Fruit fly (Drosophila melanogaster) Kc167 (cell line): ENCODE results near the gene dan.

ENCODE experiments used
- Myc ChIP-seq: fragments of >200 bp; optimal IDR thresholded peaks from 2 replicates; lab custom pipeline; 2017; ENCODE audit warnings: missing external identifiers
- Sin3A ChIP-seq: fragments of >200 bp; optimal IDR thresholded peaks from 2 replicates; lab custom pipeline; 2018; ENCODE audit warnings: missing external identifiers
- h ChIP-seq: fragments of >200 bp; optimal IDR thresholded peaks from 3 replicates; lab custom pipeline; 2018; ENCODE audit warnings: missing external identifiers
- insv ChIP-seq: fragments of >200 bp; optimal IDR thresholded peaks from 3 replicates; lab custom pipeline; 2018; ENCODE audit warnings: missing external identifiers
- psq ChIP-seq: fragments of >200 bp; optimal IDR thresholded peaks from 2 replicates; lab custom pipeline; 2017; ENCODE audit warnings: missing external identifiers
- ttk ChIP-seq: sonication (Bioruptor generic); optimal IDR thresholded peaks from 2 replicates; lab custom pipeline; 2017; ENCODE audit warnings: missing external identifiers

dan gene

DNA sequence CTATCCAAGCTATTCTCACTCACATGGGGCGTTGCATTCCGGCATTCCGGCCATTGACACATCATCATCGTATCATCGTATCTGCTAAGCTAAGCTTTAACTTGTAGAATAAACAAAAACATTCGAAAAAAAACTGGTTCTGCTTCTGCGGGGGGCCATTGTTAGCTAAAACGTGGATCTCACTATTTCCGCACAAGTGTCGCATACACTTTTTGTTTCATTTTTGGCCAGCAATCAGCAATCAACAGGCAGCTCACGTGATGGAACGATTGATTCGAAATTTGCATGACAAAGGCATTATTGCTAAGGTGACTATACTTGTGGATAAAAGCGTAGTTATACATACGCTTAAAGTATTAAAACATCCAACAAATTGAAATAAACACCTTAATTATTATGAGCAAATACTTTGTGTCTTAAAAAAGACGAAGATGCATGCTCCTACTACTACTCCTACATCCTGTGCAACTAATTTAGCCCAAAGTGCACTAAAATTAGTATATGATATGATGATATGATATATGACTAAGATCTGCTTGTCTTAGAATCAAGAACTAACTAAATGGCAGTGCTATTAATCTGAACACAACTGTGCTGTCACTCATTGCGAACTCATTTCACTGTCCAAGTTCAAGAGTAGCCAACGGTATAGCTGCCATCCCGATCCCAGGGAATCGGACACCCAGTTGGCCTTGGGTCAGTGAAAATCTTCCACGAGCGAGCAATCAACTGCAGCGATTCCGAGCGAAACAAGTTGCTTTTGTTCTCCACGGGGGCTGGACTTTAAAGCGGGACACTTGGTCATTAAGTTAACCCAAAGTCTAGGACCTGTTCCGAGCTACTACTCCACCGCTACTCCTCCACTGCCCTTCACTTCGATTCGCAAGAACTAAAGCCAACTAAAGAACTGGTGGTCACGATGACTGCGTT is 54.9 kb downstream of the dan start:
- TF ChIP-seq h (lab: Kevin White, UChicago) (no peak), Sin3A (lab: Kevin White, UChicago) (no peak), psq (lab: Kevin White, UChicago) (no peak), insv (lab: Kevin White, UChicago) (no peak), ttk (lab: Kevin White, UChicago) (no peak), Myc (lab: Kevin White, UChicago) (no peak)

- TF ChIP-seq Myc (lab: Kevin White, UChicago) (no peak), h (lab: Kevin White, UChicago) (no peak), insv (lab: Kevin White, UChicago) (no peak), Sin3A (lab: Kevin White, UChicago) (no peak), psq (lab: Kevin White, UChicago) (no peak), ttk (lab: Kevin White, UChicago) (no peak)
These were observed 55.7 kb downstream of the dan start, which contains the start of gene to for dm6 chr3R:25239880-25240279. Gene to, plus strand, starts transcription at chr3R:25240180.

DNA sequence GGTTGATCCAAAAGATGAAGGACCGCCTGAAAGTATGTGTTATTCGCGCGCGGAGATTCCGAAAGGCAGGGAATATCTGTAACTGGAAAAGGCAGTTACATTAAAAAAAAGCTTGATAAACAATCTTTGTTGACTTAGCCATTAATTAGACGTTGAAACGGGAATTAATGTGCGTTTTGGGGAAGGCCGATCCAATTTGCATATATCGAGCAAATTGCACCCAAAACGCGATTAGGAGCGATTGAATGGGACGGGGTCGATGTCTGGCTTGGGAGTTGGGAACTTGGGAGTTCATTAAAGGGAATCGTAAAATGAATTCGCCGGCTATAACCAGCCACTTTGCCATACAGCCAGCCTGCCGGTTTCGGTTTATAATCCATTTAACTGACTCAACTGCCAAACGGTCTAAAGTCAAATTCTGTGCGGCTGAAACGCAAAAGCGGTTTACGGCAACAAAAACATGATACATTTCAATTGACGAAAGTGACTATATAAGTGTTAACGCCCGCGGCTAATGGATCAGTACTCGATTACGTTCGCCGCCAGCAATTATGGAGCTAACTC is 57.4 kb downstream of the dan start, which contains the start of gene CG11854:
CG11854 (plus strand) TSS at position 514 of the 564 bp plus-strand sequence.
- TF ChIP-seq Myc (lab: Kevin White, UChicago) = no peak
- no peak for TF ChIP-seq ttk (lab: Kevin White, UChicago)
- TF ChIP-seq Sin3A (lab: Kevin White, UChicago) = no peak
- TF ChIP-seq psq (lab: Kevin White, UChicago) = no peak
- no peak for TF ChIP-seq h (lab: Kevin White, UChicago)
- TF ChIP-seq insv (lab: Kevin White, UChicago) = no peak
